Fruit fly (Drosophila melanogaster) whole organism: ENCODE results near the gene shd.
A peak's percentile ranks its signal among the peaks of the same experiment; 100 is the strongest.

Experiments
- CG8478 ChIP-seq: fragments of >200 bp; optimal IDR thresholded peaks from 2 replicates; lab custom pipeline; 2018; ENCODE audit warnings: inconsistent platforms
- Dll ChIP-seq: fragments of >200 bp; optimal IDR thresholded peaks from 2 replicates; lab custom pipeline; 2017
- EcR ChIP-seq, 2 experiments: fragments of >200 bp; optimal IDR thresholded peaks; 2 replicates each; lab custom pipeline; 2017; ENCODE audit warnings: missing biosample characterization in 2 of 2, missing genetic modification characterization in 2 of 2, missing genetic modification reagents in 2 of 2
- pan ChIP-seq: fragments of >200 bp; optimal IDR thresholded peaks from 2 replicates; lab custom pipeline; 2017
- psq ChIP-seq: fragments of >200 bp; optimal IDR thresholded peaks from 2 replicates; lab custom pipeline; 2017
- usp ChIP-seq: fragments of >200 bp; optimal IDR thresholded peaks from 2 replicates; lab custom pipeline; 2017; ENCODE audit warnings: missing biosample characterization, missing genetic modification characterization, mixed read lengths

The shd gene

DNA sequence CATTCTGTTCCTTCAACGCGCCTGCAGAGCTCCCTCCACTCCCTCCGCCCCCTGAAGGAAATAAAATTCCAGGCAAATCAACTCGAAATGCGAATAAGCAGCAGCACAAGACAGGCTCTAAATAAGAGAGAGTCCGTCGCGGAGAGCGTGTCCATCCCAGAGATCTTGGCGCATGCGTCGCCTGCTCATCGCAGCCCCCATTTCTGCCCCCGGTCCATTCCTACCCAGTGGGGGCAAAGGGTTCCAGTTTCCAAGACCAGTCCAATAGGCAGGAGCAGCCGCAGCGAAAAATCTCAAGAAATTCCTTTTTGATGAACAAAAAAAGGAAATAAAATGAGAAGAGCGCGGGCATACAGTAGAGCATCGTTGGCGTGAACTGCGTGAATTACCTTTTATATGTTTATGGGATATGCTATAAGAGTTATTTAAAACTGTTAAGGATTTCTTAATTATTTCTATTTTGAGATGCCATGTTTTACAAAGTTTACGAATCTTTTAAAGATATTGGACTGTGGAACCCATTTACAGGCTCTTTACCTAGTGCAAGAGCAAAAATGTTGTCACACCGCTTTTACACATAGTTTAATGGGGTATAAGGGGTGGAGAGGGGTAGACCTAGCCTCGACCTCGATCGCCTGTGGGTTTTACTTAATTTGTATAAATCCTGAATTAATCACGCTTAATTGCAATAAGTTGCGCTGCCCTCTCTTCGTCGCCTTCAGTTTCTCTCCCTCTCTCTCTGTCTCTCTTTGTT is 19.9 kb downstream of the shd start:
- TF ChIP-seq usp (no peak), CG8478 (no peak), Dll (lab: Kevin White, UChicago) (no peak), EcR (GFP tag; optimal IDR thresholded peaks at IDR 0.05; lab: Kevin White, UChicago) (no peak)

DNA sequence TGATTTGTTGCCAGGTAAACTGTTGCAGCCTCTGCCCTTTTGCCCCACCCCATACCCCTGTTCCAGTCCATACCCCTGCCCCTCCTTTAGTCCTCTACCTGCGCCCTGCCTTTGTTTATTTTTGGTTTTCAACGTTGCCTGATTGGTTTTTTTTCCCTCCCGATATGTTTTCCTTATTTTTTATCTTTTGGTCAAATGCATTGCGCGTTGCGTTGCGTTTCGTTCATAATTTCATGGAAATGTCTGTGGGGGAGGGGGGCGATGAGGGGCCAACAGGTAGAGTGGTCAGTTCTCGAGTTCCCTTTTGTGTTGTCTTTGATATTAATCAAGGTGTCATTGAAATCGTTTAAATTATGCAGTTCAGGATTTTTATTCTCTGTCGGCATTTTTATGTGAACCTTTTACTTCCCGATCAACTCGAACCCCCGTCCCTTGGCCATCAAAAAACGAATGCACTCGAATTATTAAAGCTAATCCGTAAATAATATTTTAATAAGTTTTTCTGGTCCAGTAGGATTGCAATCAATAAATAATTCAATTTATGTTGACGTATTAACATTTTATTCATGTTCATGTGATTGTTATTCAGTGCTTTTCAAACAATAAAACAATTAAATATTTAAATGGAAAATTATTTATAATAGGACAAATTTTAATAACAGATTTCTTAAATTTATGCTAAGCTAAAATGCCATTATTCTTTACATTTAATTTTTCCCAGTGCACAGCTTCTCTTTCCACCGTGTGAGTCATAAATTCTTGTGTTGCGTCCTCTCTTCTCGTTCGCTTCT is 20.7 kb downstream of the shd start:
- TF ChIP-seq EcR (GFP tag; optimal IDR thresholded peaks at IDR 0.05; lab: Kevin White, UChicago) (no peak), psq (lab: Kevin White, UChicago) (no peak), pan (lab: Kevin White, UChicago) (no peak), Dll (lab: Kevin White, UChicago) (no peak), CG8478 (no peak), usp (no peak)

DNA sequence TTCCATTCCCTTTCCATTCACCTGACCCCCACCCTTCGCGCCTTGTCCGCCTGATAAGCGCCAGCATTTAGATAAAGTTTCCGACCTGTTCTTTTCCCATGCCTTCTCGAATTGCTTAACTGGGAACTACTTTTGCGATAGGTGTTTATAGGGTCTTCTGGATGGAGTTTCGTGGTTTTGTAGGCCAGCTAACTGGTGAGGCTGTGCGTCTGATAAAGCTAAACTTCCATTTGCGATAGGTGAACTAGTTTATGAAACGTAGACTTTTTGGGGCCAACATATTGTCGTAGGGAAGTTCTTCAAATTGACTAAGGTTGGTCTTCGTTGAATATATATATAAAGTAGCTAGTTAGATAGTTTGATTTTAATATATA is 21.3 kb downstream of the shd start:
- TF ChIP-seq usp (no peak), psq (lab: Kevin White, UChicago) (no peak), pan (lab: Kevin White, UChicago) (no peak), CG8478 (no peak), Dll (lab: Kevin White, UChicago) (no peak), EcR (GFP tag; optimal IDR thresholded peaks at IDR 0.05; lab: Kevin White, UChicago) (no peak)

DNA sequence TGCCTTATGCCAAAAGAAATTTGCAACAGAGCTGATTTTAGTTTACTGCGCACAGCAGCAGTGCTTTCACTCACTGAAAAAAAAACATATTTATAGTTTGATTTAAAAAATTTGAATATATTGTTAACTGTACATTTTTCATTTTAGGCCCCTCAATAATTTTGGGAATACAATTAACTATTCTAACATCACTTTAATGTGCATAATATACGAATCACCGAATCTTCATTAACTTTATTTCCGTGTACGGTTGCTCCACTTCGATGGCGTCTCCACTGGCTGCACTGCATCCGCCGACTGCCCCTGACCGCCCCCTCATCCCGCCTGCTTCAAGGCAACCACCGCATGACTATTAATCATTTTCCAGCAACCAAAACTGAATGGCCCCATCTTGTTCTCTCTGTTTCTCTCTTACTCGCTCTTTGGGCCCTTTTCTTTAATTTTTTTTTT is 22.5 kb downstream of the shd start:
- TF ChIP-seq CG8478 = no peak
- TF ChIP-seq Dll (lab: Kevin White, UChicago) = peak; percentile 13

DNA sequence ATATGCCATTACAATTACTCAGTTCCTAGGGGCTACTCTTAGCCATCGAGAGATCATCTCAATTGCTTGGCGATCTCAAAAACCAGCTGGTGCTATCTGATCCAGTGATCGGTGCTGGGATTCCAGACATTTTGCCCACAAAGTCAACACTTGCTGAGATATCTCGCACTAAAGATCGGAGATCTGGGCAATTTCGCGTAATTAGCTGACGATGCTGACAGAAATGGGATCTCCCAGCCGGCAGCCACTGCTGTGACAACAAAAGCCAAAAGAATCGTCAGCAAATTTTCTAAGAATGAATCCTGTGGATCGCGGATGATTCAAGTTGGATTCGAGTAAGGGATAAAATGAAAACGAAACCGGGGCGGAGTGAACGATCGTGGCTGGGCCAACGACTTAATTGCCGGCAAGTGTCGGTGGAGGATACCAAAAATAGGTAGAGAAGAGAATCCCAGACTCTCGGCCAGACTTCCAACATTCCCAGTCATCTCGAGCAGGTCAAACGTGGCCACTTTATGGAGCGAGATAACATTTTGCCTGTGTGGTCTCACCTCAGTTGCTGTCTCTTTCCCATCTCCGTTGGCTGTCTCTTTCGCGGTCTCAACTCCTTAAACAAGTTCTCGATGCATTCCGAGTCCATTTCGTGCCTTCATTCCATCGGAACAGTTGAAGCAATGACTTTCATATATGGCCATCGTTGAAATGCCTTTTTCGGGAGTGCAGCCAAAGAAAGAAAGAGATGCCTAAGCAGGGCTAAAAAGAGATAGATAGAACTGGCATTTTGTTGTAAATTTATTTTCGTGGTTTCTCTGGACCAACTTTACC is 23.7 kb downstream of the shd start:
- TF ChIP-seq EcR (GFP tag; optimal IDR thresholded peaks at IDR 0.05; lab: Kevin White, UChicago) (peak in 1 of 2 experiments; percentile 25), pan (lab: Kevin White, UChicago) (no peak), CG8478 (no peak)

DNA sequence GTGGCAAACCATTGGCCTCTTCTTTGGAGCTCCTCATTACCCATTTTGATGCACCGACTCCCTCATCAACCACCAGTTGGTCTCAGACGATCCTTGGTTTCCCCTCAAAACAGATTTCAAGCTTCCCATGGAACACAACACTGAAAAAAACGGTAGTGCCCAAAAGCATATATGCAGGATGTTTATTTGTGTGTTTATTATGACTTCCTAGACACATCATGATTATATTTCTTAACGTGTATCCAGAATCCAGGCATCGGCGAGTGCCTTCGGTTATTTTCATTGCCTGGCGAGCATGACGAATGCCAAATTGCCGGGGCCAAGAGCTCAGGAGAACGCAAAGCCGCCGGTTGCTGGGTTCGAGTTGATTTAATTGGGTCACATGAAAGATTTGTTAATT is 25.5 kb downstream of the shd start:
- TF ChIP-seq Dll (lab: Kevin White, UChicago) (no peak), usp (no peak), CG8478 (no peak), psq (lab: Kevin White, UChicago) (no peak), pan (lab: Kevin White, UChicago) (no peak), EcR (GFP tag; optimal IDR thresholded peaks at IDR 0.05; lab: Kevin White, UChicago) (no peak)

DNA sequence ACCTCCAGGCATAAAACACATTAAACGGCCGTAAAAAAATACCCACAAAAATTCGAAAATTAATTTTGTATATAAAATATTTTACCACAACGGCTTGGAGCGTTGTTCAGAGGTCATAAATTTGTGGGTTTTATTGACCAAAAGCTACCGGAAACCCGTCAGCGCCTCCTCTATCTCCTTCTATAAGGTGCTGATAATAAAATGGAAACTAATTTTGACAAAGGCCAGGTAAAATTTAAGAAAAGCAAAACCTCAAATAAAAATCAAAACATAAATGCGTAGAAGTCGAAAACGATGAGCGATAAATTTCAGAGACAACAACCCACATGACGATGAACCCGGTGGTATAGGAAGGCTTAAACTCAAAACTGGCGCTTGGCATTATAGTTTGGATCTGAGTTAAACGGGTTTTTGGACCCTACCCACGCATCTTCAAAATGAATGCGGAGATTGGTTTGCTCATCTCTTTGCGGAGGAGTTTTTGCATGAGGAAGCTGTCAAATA is 26.6 kb downstream of the shd start:
- TF ChIP-seq Dll (lab: Kevin White, UChicago) (no peak), usp (no peak), EcR (GFP tag; optimal IDR thresholded peaks at IDR 0.05; lab: Kevin White, UChicago) (no peak), psq (lab: Kevin White, UChicago) (no peak), pan (lab: Kevin White, UChicago) (no peak), CG8478 (no peak)

DNA sequence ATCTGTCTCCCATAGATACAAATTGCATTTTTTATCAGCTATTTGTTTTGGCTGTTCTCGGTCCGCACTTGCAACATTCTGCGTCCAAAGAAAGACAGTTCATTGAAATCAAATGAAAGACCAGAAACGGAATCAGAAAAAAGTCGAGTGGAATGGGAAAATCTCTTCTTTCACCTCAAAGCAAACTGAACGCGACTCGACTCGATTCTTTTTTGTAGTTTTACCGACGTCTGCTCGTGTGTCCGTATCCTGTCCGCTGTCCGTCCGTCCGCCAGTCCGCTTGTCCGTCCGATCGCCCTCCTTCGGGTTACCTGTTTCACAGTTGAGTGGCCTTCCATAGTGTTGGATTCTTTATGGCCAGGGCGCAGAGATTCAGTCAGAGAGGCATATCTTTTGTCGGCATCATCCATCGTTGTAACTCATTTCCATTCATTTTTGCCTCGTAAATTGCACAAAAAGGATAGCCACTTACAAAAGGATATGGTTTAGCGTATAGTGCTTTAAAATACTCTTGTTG is 27.8 kb downstream of the shd start:
- no peak for TF ChIP-seq usp
- no peak for TF ChIP-seq CG8478
- TF ChIP-seq psq (lab: Kevin White, UChicago) = no peak
- TF ChIP-seq Dll (lab: Kevin White, UChicago) = no peak

DNA sequence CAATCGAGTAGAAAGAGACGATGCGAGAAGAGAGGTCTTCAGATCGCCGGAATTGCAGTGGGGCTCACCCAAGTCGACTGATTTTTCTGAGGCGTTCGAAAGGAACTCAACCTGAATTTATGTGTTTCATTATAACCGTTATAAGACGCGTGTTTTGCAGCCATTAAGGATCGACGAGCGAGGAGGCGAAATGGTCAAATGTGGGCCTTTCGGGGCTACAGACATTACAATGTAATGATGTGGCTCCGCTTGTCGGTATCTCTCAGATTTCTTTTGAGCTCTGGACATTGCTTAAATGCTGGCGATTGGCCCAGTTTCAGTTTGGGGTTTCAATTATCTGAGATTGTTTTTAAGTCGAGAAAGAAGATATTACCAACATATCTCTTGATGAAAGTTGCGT is 28.6 kb downstream of the shd start:
- TF ChIP-seq usp (no peak), CG8478 (no peak), pan (lab: Kevin White, UChicago) (no peak), EcR (GFP tag; optimal IDR thresholded peaks at IDR 0.05; lab: Kevin White, UChicago) (no peak), psq (lab: Kevin White, UChicago) (no peak), Dll (lab: Kevin White, UChicago) (no peak)

DNA sequence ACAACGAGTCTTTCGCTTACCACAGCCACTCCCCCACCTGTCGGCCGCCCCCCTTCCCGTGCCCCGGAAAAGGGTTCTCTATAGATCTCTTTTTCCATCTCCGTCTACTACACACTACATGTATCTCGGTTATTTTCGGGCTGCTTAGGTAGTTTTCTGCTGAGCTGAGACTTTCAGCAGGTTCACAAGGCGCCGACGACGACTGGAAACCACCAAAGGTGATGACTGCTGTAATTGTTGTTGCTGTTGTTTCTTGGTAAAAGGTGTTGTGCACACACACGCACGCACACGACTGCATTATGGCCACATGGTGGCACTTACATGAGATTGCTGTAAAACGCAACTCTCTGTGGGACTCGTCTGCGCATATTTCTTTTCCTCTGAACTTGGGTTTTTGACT is 29.4 kb downstream of the shd start:
- TF ChIP-seq Dll (lab: Kevin White, UChicago) (no peak), CG8478 (no peak), EcR (GFP tag; optimal IDR thresholded peaks at IDR 0.05; lab: Kevin White, UChicago) (no peak), psq (lab: Kevin White, UChicago) (no peak), usp (no peak), pan (lab: Kevin White, UChicago) (no peak)

DNA sequence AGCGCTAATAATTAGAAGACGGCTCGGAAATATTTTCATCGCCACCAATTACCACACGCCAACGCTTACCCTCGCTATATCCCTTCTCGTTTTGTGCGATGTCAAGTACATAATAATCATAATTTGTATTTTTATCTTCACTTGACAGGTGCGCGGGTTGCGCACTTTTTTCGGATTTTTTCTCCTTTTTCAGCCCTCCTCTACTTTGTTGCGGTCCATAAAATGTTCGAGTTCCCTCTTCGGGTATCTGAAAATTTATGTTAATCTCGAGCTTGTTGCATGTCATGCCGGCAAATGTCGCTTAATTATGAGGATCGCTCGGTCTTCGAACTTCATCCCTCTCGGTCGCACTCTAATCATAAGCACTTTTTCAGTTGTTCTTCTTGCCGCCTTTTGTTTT is 30.9 kb downstream of the shd start:
- TF ChIP-seq pan (lab: Kevin White, UChicago) (no peak), psq (lab: Kevin White, UChicago) (no peak), CG8478 (no peak), usp (no peak), Dll (lab: Kevin White, UChicago) (no peak), EcR (GFP tag; optimal IDR thresholded peaks at IDR 0.05; lab: Kevin White, UChicago) (no peak)

DNA sequence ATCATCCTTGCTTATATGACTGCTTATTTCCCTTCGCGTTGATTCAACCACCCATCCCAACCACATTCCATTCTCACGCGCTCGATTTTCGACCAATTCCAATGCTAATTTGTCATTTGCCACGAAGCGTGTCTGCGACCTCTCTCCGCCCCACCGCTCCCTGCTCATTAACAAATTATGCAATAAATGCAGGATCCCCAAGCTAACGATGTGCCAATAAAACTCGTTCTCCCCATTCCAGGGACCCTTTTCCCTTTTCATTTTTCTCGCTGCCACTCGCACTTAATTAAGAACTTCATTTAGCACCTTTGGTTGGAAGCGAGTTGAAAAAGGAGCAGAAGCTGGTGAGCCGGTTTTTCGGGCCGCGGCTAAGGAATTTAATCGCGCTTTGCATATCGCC is 31.7 kb downstream of the shd start:
- no peak for TF ChIP-seq usp
- TF ChIP-seq Dll (lab: Kevin White, UChicago) = no peak
- TF ChIP-seq EcR (GFP tag; optimal IDR thresholded peaks at IDR 0.05; lab: Kevin White, UChicago) = no peak
- TF ChIP-seq pan (lab: Kevin White, UChicago) = no peak
- TF ChIP-seq psq (lab: Kevin White, UChicago) = no peak
- TF ChIP-seq CG8478 = no peak
